Worm (Caenorhabditis elegans) whole organism, young adult: ENCODE results near the gene comt-2.

Source experiments
- B0019.2 ChIP-seq: fragments of 200-800 bp; sonication (Bioruptor generic); conservative IDR thresholded peaks from 2 replicates; pipeline ENCODE4 v1.3.6; 2022; ENCODE audit warnings: missing genetic modification reagents, missing genetic modification characterization, missing compliant biosample characterization
- B0261.1 ChIP-seq: sonication (generic microtip); optimal IDR thresholded peaks from 2 replicates; lab custom pipeline; 2016; ENCODE audit warnings: mild to moderate bottlenecking, missing genetic modification characterization, moderate library complexity, missing compliant biosample characterization
- F55B11.4 ChIP-seq: sonication (generic microtip); optimal IDR thresholded peaks from 2 replicates; lab custom pipeline; 2016; ENCODE audit warnings: missing compliant biosample characterization, missing genetic modification characterization, borderline replicate concordance; ENCODE audit not compliant: insufficient read depth
- F57C9.4 ChIP-seq: sonication (generic microtip); optimal IDR thresholded peaks from 2 replicates; lab custom pipeline; 2017; ENCODE audit warnings: mild to moderate bottlenecking, missing genetic modification characterization, missing compliant biosample characterization
- K12H6.12 ChIP-seq: fragments of 200-800 bp; sonication (Bioruptor generic); optimal IDR thresholded peaks from 2 replicates; lab custom pipeline; 2018; ENCODE audit warnings: mild to moderate bottlenecking, missing genetic modification characterization, missing compliant biosample characterization
- Y56A3A.18 ChIP-seq: fragments of 200-800 bp; sonication (Bioruptor generic); IDR thresholded peaks from 2 replicates; pipeline ENCODE4 v1.3.6; 2022; ENCODE audit warnings: missing genetic modification reagents, missing genetic modification characterization, missing compliant biosample characterization
- Y95B8A.8 ChIP-seq: fragments of 200-800 bp; sonication (Bioruptor generic); IDR thresholded peaks from 2 replicates; pipeline ENCODE4 v1.3.6; 2022; ENCODE audit warnings: missing genetic modification reagents, missing genetic modification characterization, missing compliant biosample characterization
- ZK185.1 ChIP-seq: sonication (generic microtip); optimal IDR thresholded peaks from 2 replicates; lab custom pipeline; 2016; ENCODE audit warnings: mild to moderate bottlenecking, missing genetic modification characterization, missing compliant biosample characterization; ENCODE audit not compliant: poor library complexity, severe bottlenecking
- attf-5 ChIP-seq: fragments of 200-800 bp; sonication (Bioruptor generic); optimal IDR thresholded peaks from 2 replicates; lab custom pipeline; 2018; ENCODE audit warnings: mild to moderate bottlenecking, missing genetic modification characterization, missing compliant biosample characterization
- bed-1 ChIP-seq: fragments of 200-800 bp; sonication (Bioruptor generic); IDR thresholded peaks from 2 replicates; pipeline ENCODE4 v1.3.6; 2022; ENCODE audit warnings: missing genetic modification reagents, missing genetic modification characterization, missing compliant biosample characterization
- bed-2 ChIP-seq: fragments of 200-800 bp; sonication (Bioruptor generic); IDR thresholded peaks from 2 replicates; pipeline ENCODE4 v1.3.6; 2022; ENCODE audit warnings: missing genetic modification reagents, missing genetic modification characterization, missing compliant biosample characterization
- ceh-27 ChIP-seq: fragments of 200-800 bp; sonication (Bioruptor generic); optimal IDR thresholded peaks from 2 replicates; lab custom pipeline; 2018; ENCODE audit warnings: mild to moderate bottlenecking, missing genetic modification characterization, moderate library complexity, missing compliant biosample characterization
- ceh-58 ChIP-seq: fragments of 200-800 bp; sonication (Bioruptor generic); IDR thresholded peaks from 2 replicates; pipeline ENCODE4 v1.3.6; 2022; ENCODE audit warnings: missing genetic modification characterization, missing compliant biosample characterization
- chd-7 ChIP-seq: sonication (generic microtip); optimal IDR thresholded peaks from 2 replicates; lab custom pipeline; 2016; ENCODE audit warnings: mild to moderate bottlenecking, missing genetic modification characterization, moderate library complexity, missing compliant biosample characterization
- dox-1 ChIP-seq: fragments of 200-800 bp; sonication (Bioruptor generic); IDR thresholded peaks from 2 replicates; pipeline ENCODE4 v1.3.6; 2022; ENCODE audit warnings: missing genetic modification reagents, missing genetic modification characterization, missing compliant biosample characterization
- dpff-1 ChIP-seq: sonication (generic microtip); optimal IDR thresholded peaks from 2 replicates; lab custom pipeline; 2017; ENCODE audit warnings: mild to moderate bottlenecking, missing genetic modification characterization, missing compliant biosample characterization
- dpl-1 ChIP-seq: fragments of 150-350 bp; optimal IDR thresholded peaks from 2 replicates; lab custom pipeline; 2014; ENCODE audit warnings: missing biosample characterization, missing genetic modification reagents, missing genetic modification characterization
- ets-4 ChIP-seq: fragments of 200-800 bp; sonication (Bioruptor generic); optimal IDR thresholded peaks from 2 replicates; lab custom pipeline; 2018; ENCODE audit warnings: mild to moderate bottlenecking, missing genetic modification characterization, missing compliant biosample characterization
- fkh-3 ChIP-seq: sonication (generic microtip); optimal IDR thresholded peaks from 2 replicates; lab custom pipeline; 2016; ENCODE audit warnings: mild to moderate bottlenecking, missing genetic modification characterization, missing compliant biosample characterization
- lin-26 ChIP-seq: fragments of 200-800 bp; sonication (Bioruptor generic); IDR thresholded peaks from 2 replicates; pipeline ENCODE4 v1.3.6; 2022; ENCODE audit warnings: missing genetic modification reagents, missing genetic modification characterization, missing compliant biosample characterization
- lir-1 ChIP-seq: fragments of 200-800 bp; sonication (Bioruptor generic); conservative IDR thresholded peaks from 2 replicates; pipeline ENCODE4 v1.3.6; 2022; ENCODE audit warnings: missing genetic modification reagents, missing genetic modification characterization, missing compliant biosample characterization
- madf-10 ChIP-seq: sonication (generic microtip); optimal IDR thresholded peaks from 2 replicates; lab custom pipeline; 2016; ENCODE audit warnings: mild to moderate bottlenecking, missing genetic modification characterization, missing compliant biosample characterization
- madf-3 ChIP-seq: fragments of 200-800 bp; sonication (Bioruptor generic); IDR thresholded peaks from 2 replicates; pipeline ENCODE4 v1.3.6; 2022; ENCODE audit warnings: missing genetic modification reagents, missing genetic modification characterization, missing compliant biosample characterization
- mcd-1 ChIP-seq: fragments of 200-800 bp; sonication (Bioruptor generic); IDR thresholded peaks from 2 replicates; pipeline ENCODE4 v1.3.6; 2022; ENCODE audit warnings: missing genetic modification reagents, missing genetic modification characterization, missing compliant biosample characterization
- nfyb-1 ChIP-seq: fragments of 200-800 bp; sonication (Bioruptor generic); IDR thresholded peaks from 2 replicates; pipeline ENCODE4 v1.3.6; 2022; ENCODE audit warnings: missing genetic modification reagents, missing genetic modification characterization, missing compliant biosample characterization
- nhr-179 ChIP-seq: sonication (generic microtip); optimal IDR thresholded peaks from 2 replicates; lab custom pipeline; 2016; ENCODE audit warnings: mild to moderate bottlenecking, missing genetic modification characterization, missing compliant biosample characterization
- nhr-27 ChIP-seq: fragments of 200-800 bp; sonication (Bioruptor generic); optimal IDR thresholded peaks from 2 replicates; lab custom pipeline; 2018; ENCODE audit warnings: mild to moderate bottlenecking, missing genetic modification characterization, moderate library complexity, missing compliant biosample characterization
- nhr-80 ChIP-seq: sonication (generic microtip); optimal IDR thresholded peaks from 2 replicates; lab custom pipeline; 2016; ENCODE audit warnings: missing genetic modification characterization, missing compliant biosample characterization
- nhr-90 ChIP-seq: sonication (generic microtip); optimal IDR thresholded peaks from 2 replicates; lab custom pipeline; 2016; ENCODE audit warnings: missing genotype, mild to moderate bottlenecking, missing genetic modification characterization, missing compliant biosample characterization
- pbrm-1 ChIP-seq: fragments of 200-800 bp; sonication (Bioruptor generic); IDR thresholded peaks from 2 replicates; pipeline ENCODE4 v1.3.6; 2022; ENCODE audit warnings: missing genetic modification reagents, missing genetic modification characterization, missing compliant biosample characterization
- rcor-1 ChIP-seq: fragments of 200-800 bp; sonication (Bioruptor generic); IDR thresholded peaks from 2 replicates; pipeline ENCODE4 v1.3.6; 2022; ENCODE audit warnings: missing genetic modification reagents, missing genetic modification characterization, missing compliant biosample characterization
- rpc-1 ChIP-seq, 2 experiments: fragments of 150-350 bp in 1 of 2; sonication (generic microtip) in 1 of 2; optimal IDR thresholded peaks; 2 replicates each; lab custom pipeline; 2014 to 2018; ENCODE audit warnings: missing biosample characterization in 1 of 2, missing genetic modification characterization in 1 of 2, missing genetic modification reagents in 1 of 2, missing genotype in 1 of 2
- sdz-38 ChIP-seq: sonication (generic microtip); optimal IDR thresholded peaks from 2 replicates; lab custom pipeline; 2016; ENCODE audit warnings: missing genotype, missing genetic modification characterization, missing compliant biosample characterization
- sea-2 ChIP-seq: fragments of 200-800 bp; sonication (Bioruptor generic); IDR thresholded peaks from 2 replicates; pipeline ENCODE4 v1.3.6; 2022; ENCODE audit warnings: missing genetic modification characterization, missing compliant biosample characterization
- snpc-1.1 ChIP-seq: sonication (generic microtip); optimal IDR thresholded peaks from 2 replicates; lab custom pipeline; 2017; ENCODE audit warnings: missing genetic modification characterization, mild to moderate bottlenecking, missing compliant biosample characterization, antibody characterized with exemption, moderate library complexity, missing genotype, missing genetic modification reagents; ENCODE audit not compliant: insufficient read depth
- snpc-4 ChIP-seq, 5 experiments: fragments of 150-350 bp in 1 of 5; sonication (generic microtip) in 4 of 5; optimal IDR thresholded peaks; 2 replicates each; lab custom pipeline; 2014 to 2018; ENCODE audit warnings: missing genetic modification characterization in 5 of 5, missing biosample characterization in 3 of 5, antibody characterized with exemption in 2 of 5, mild to moderate bottlenecking in 2 of 5, missing compliant biosample characterization in 2 of 5, missing genotype in 2 of 5, moderate library complexity in 2 of 5, missing genetic modification reagents in 1 of 5
- tbp1 ChIP-seq: fragments of 200-800 bp; sonication (Bioruptor generic); optimal IDR thresholded peaks from 2 replicates; lab custom pipeline; 2018; ENCODE audit warnings: mild to moderate bottlenecking, missing genetic modification characterization, missing compliant biosample characterization
- ztf-22 ChIP-seq: fragments of 200-800 bp; sonication (Bioruptor generic); optimal IDR thresholded peaks from 2 replicates; lab custom pipeline; 2018; ENCODE audit warnings: mild to moderate bottlenecking, missing genetic modification characterization, moderate library complexity, missing compliant biosample characterization
- ztf-25 ChIP-seq: fragments of 200-800 bp; sonication (Bioruptor generic); IDR thresholded peaks from 2 replicates; pipeline ENCODE4 v1.3.6; 2022; ENCODE audit warnings: missing genetic modification reagents, missing genetic modification characterization, missing compliant biosample characterization
- ztf-28 ChIP-seq: fragments of 200-800 bp; sonication (Bioruptor generic); IDR thresholded peaks from 2 replicates; pipeline ENCODE4 v1.3.6; 2022; ENCODE audit warnings: missing genetic modification reagents, missing genetic modification characterization, missing compliant biosample characterization
- ztf-3 ChIP-seq: fragments of 200-800 bp; sonication (Bioruptor generic); optimal IDR thresholded peaks from 2 replicates; lab custom pipeline; 2018; ENCODE audit warnings: mild to moderate bottlenecking, missing genetic modification characterization, missing compliant biosample characterization

The comt-2 gene

ce11 chrV:16479275-16479674, 15.0 kb downstream of the comt-2 start, which contains the start of gene T08G3.11 (continued):
- TF ChIP-seq B0019.2 (GFP tag; lab: Robert Waterston, UW): no peak
- no peak for TF ChIP-seq fkh-3
- TF ChIP-seq sdz-38 (tag; lab: Kevin White, UChicago): no peak
- no peak for TF ChIP-seq chd-7 (tag; lab: Kevin White, UChicago)
- no peak for TF ChIP-seq attf-5 (GFP tag; lab: Kevin White, UChicago)

- TF ChIP-seq tbp1 (GFP tag; lab: Kevin White, UChicago): peak; percentile 82
- peak; percentile 4 for TF ChIP-seq rpc-1 (optimal IDR thresholded peaks at IDR 0.05; lab: Kevin White, UChicago)
- peak; percentile 55 for TF ChIP-seq rpc-1 (tag; optimal IDR thresholded peaks at IDR 0.05; lab: Kevin White, UChicago)
- 0 out of 2 replicates have a peak, but pooled peaks have one; percentile 23 for TF ChIP-seq nfyb-1 (GFP tag; lab: Robert Waterston, UW)
- 0 out of 2 replicates have a peak, but pooled peaks have one; percentile 24 for TF ChIP-seq pbrm-1 (GFP tag; lab: Robert Waterston, UW)
- TF ChIP-seq lin-26 (GFP tag; lab: Robert Waterston, UW): 0 out of 2 replicates have a peak, but pooled peaks have one; percentile 14
- TF ChIP-seq Y56A3A.18 (GFP tag; lab: Robert Waterston, UW): 0 out of 2 replicates have a peak, but pooled peaks have one; percentile 49
- peak; percentile 62 for TF ChIP-seq B0261.1 (tag; lab: Kevin White, UChicago)
These were observed 19.6 kb downstream of the comt-2 start for ce11 chrV:16474686-16475085.

- TF ChIP-seq ets-4 (GFP tag; lab: Kevin White, UChicago) (no peak), bed-1 (GFP tag; lab: Robert Waterston, UW) (no peak), snpc-4 (GFP tag; optimal IDR thresholded peaks at IDR 0.05; lab: Kevin White, UChicago) (peak; percentile 26), snpc-4 (tag; optimal IDR thresholded peaks at IDR 0.05; lab: Kevin White, UChicago) (peak in 3 of 4 experiments; percentile 23 to 94 (median 82)), ztf-28 (GFP tag; lab: Robert Waterston, UW) (0 out of 2 replicates have a peak, but pooled peaks have one; percentile 14), nhr-80 (tag; lab: Kevin White, UChicago) (no peak), F55B11.4 (no peak), dpff-1 (tag; lab: Kevin White, UChicago) (no peak), dpl-1 (GFP tag; lab: Kevin White, UChicago) (no peak), ztf-3 (GFP tag; lab: Kevin White, UChicago) (no peak), madf-10 (tag; lab: Kevin White, UChicago) (no peak), ztf-22 (GFP tag; lab: Kevin White, UChicago) (no peak), ZK185.1 (tag; lab: Kevin White, UChicago) (no peak), snpc-1.1 (tag; lab: Kevin White, UChicago) (peak; percentile 76)
These were observed 22.2 kb downstream of the comt-2 start, which contains the start of gene srw-35 for ce11 chrV:16471995-16472563. srw-35 (plus strand) TSS chrV:16472513.

ce11 chrV:16470916-16471315, 23.4 kb downstream of the comt-2 start, which contains the start of gene srh-138:
srh-138 (minus strand) TSS chrV:16471016.
- TF ChIP-seq ceh-58 (no peak), bed-1 (GFP tag; lab: Robert Waterston, UW) (no peak), chd-7 (tag; lab: Kevin White, UChicago) (no peak), Y95B8A.8 (GFP tag; lab: Robert Waterston, UW) (no peak)

- no peak for TF ChIP-seq nhr-179 (tag; lab: Kevin White, UChicago)
- TF ChIP-seq madf-3: no peak
- TF ChIP-seq nhr-90 (tag; lab: Kevin White, UChicago): no peak
- no peak for TF ChIP-seq bed-2 (GFP tag; lab: Robert Waterston, UW)
- TF ChIP-seq mcd-1 (GFP tag; lab: Robert Waterston, UW): no peak
- TF ChIP-seq ceh-27 (GFP tag; lab: Kevin White, UChicago): no peak
- no peak for TF ChIP-seq K12H6.12
- no peak for TF ChIP-seq dox-1 (GFP tag; lab: Robert Waterston, UW)
- TF ChIP-seq F57C9.4: no peak
- TF ChIP-seq rcor-1: no peak
- no peak for TF ChIP-seq ztf-25 (GFP tag; lab: Robert Waterston, UW)
- TF ChIP-seq lir-1: no peak
- no peak for TF ChIP-seq sea-2 (GFP tag; lab: Robert Waterston, UW)
- TF ChIP-seq nhr-27: no peak
These were observed 26.4 kb downstream of the comt-2 start, which contains the start of gene sru-44 for ce11 chrV:16467840-16468239. sru-44 (minus strand) TSS chrV:16467940.
